Worm (Caenorhabditis elegans): ENCODE measurements around the gene T19D12.5.

T19D12.5 gene

DNA sequence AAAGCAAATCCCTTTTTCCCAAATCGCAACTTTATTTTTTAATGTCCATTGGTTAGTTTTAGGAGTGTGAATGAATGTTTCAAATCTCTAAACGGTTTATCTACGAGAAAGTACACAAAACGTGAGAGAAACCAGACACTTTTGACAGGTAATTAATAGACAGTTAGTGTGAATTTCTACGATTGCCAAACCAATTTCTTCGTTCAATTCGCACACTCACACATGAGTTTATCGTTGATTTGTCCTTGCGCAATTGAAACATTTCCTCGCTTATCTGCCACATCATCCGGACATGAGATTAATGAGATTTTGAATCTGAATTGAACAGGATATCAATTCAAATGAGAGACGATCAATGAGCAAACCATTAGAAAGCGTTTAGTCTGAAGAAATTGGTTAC is 25.8 kb downstream of the T19D12.5 start:
- no peak for TF ChIP-seq F33H1.4 (GFP tag; IDR thresholded peaks at IDR 0.05)
- TF ChIP-seq him-1 (tag; optimal IDR thresholded peaks at IDR 0.05), result no peak
- no peak for TF ChIP-seq nfya-1 (tag; optimal IDR thresholded peaks at IDR 0.05; ENCODE audit: borderline replicate concordance, insufficient read depth)
- no peak for TF ChIP-seq xnd-1 (tag; optimal IDR thresholded peaks at IDR 0.05)
- no peak for TF ChIP-seq F10E7.11 (tag; optimal IDR thresholded peaks at IDR 0.05)

DNA sequence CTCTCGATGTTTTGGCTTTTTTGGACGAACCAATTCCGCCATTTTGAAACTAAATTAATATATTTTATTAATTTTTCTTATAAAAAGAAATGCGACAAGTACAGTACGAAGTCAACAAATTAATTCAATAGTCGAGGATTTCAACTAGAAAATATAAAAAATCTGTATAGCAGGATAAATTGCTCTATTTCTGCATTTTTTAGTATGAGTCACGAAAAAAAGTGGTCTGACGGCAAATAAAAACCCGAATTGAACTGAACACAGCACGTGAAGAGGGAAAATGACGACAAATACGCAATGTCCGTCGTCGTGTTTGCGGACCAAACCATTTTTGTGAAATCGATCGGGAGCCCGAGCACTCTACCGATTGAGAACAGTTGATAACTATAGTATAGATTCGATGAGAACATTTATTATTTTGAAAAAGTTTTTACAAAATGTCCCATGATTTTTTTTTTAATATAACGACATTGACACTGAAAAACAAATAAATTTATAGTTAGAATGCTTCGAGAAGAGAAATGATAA is 26.7 kb downstream of the T19D12.5 start, which contains the start of gene epg-5:
Gene epg-5 (minus strand): TSS at position 51 of the 528 bp plus-strand sequence.
- TF ChIP-seq pha-4 (tag; optimal IDR thresholded peaks at IDR 0.05) (peak; percentile 54), nhr-179 (tag; optimal IDR thresholded peaks at IDR 0.05) (no peak), ztf-26 (tag; optimal IDR thresholded peaks at IDR 0.05) (no peak), dpl-1 (GFP tag; optimal IDR thresholded peaks at IDR 0.05) (no peak), cebp-1 (GFP tag; IDR thresholded peaks at IDR 0.05) (no peak), cebp-1 (tag; optimal IDR thresholded peaks at IDR 0.05) (peak; percentile 29), nfya-2 (GFP tag; IDR thresholded peaks at IDR 0.05) (no peak), unc-62 (GFP tag; optimal IDR thresholded peaks at IDR 0.05) (no peak), mcd-1 (GFP tag; IDR thresholded peaks at IDR 0.05) (no peak), nfya-1 (tag; optimal IDR thresholded peaks at IDR 0.05; ENCODE audit: borderline replicate concordance, insufficient read depth) (no peak), lin-40 (tag; optimal IDR thresholded peaks at IDR 0.05) (no peak), mel-28 (tag; optimal IDR thresholded peaks at IDR 0.05; ENCODE audit: borderline replicate concordance) (no peak), T26A5.8 (tag; optimal IDR thresholded peaks at IDR 0.05) (no peak), bed-1 (GFP tag; IDR thresholded peaks at IDR 0.05) (no peak), F10E7.11 (tag; optimal IDR thresholded peaks at IDR 0.05) (no peak), snpc-4 (GFP tag; optimal IDR thresholded peaks at IDR 0.05) (no peak), snpc-4 (tag; optimal IDR thresholded peaks at IDR 0.05) (peak in 1 of 4 experiments; percentile 3), tbx-9 (tag; optimal IDR thresholded peaks at IDR 0.05; ENCODE audit: borderline replicate concordance) (no peak), hmg-20 (GFP tag; IDR thresholded peaks at IDR 0.05) (no peak), F37B4.10 (GFP tag; IDR thresholded peaks at IDR 0.05) (no peak), ekl-4 (GFP tag; IDR thresholded peaks at IDR 0.05) (no peak), mes-4 (tag; optimal IDR thresholded peaks at IDR 0.05) (no peak), F49E8.2 (tag; optimal IDR thresholded peaks at IDR 0.05; ENCODE audit: insufficient read depth) (no peak), nhr-80 (tag; optimal IDR thresholded peaks at IDR 0.05) (peak; percentile 21), attf-5 (GFP tag; optimal IDR thresholded peaks at IDR 0.05) (peak; percentile 78), F55B11.4 (tag; optimal IDR thresholded peaks at IDR 0.05; ENCODE audit: borderline replicate concordance, insufficient read depth) (no peak), hmg-1.2 (GFP tag; IDR thresholded peaks at IDR 0.05) (peak; percentile 9; the same call in 1 of the 2 replicates), Y95B8A.8 (GFP tag; IDR thresholded peaks at IDR 0.05) (no peak), snpc-1.1 (tag; optimal IDR thresholded peaks at IDR 0.05; ENCODE audit: insufficient read depth) (no peak), gei-17 (GFP tag; optimal IDR thresholded peaks at IDR 0.05) (no peak)

DNA sequence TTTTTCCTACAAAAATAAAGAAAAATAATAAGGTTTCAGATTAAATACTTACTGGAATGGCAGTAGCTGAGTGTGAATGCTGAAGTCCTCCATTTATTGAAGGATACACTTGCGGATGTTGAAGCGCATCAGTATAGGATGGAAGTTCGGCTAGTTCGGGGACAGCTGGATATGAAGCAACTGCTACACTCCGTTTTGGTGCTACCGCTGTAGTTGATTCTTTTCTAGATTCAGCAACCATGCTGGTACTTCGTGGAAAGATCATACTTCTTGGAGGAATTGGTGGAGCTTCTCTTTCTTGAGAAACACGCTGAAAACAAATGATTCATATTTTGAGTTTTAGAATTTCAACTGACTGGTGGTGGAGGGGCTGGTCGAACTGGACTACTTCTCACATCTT is 27.4 kb downstream of the T19D12.5 start:
- TF ChIP-seq bed-1 (GFP tag; IDR thresholded peaks at IDR 0.05) (no peak), ceh-79 (tag; optimal IDR thresholded peaks at IDR 0.05) (no peak), F22D6.2 (tag; optimal IDR thresholded peaks at IDR 0.05) (no peak), nhr-80 (tag; optimal IDR thresholded peaks at IDR 0.05) (no peak), sdz-38 (tag; optimal IDR thresholded peaks at IDR 0.05) (no peak), somi-1 (GFP tag; optimal IDR thresholded peaks at IDR 0.05) (no peak), cebp-2 (GFP tag; IDR thresholded peaks at IDR 0.05) (no peak), unc-62 (GFP tag; optimal IDR thresholded peaks at IDR 0.05) (no peak), tlf-1 (GFP tag; optimal IDR thresholded peaks at IDR 0.05) (no peak), hmg-20 (GFP tag; IDR thresholded peaks at IDR 0.05) (no peak), madf-8 (GFP tag; conservative IDR thresholded peaks at IDR 0.05) (no peak), F39B2.1 (GFP tag; IDR thresholded peaks at IDR 0.05) (no peak), K12H6.12 (tag; optimal IDR thresholded peaks at IDR 0.05) (no peak), fkh-3 (tag; optimal IDR thresholded peaks at IDR 0.05) (no peak), F10E7.11 (tag; optimal IDR thresholded peaks at IDR 0.05) (no peak), let-607 (tag; optimal IDR thresholded peaks at IDR 0.05) (no peak), ceh-58 (GFP tag; IDR thresholded peaks at IDR 0.05) (no peak), tbp1 (GFP tag; optimal IDR thresholded peaks at IDR 0.05) (no peak), attf-3 (GFP tag; conservative IDR thresholded peaks at IDR 0.05) (no peak)

Measured in whole organism, young adult.